Worm (Caenorhabditis elegans) whole organism, early embryonic: Measurements from ENCODE around the gene ttr-42.

Experiments
- B0310.2 ChIP-seq: sonication (generic microtip); optimal IDR thresholded peaks from 2 replicates; lab custom pipeline; 2016; ENCODE audit warnings: mild to moderate bottlenecking, missing genetic modification characterization, missing compliant biosample characterization
- F13C5.2 ChIP-seq: sonication (generic microtip); optimal IDR thresholded peaks from 2 replicates; lab custom pipeline; 2017; ENCODE audit warnings: mild to moderate bottlenecking, missing genetic modification characterization, inconsistent platforms, missing compliant biosample characterization
- aly-1 ChIP-seq: sonication (generic microtip); optimal IDR thresholded peaks from 2 replicates; lab custom pipeline; 2016; ENCODE audit warnings: missing genetic modification characterization, missing compliant biosample characterization
- ama-1 ChIP-seq: fragments of 150-350 bp; optimal IDR thresholded peaks from 2 replicates; lab custom pipeline; 2014
- ceh-13 ChIP-seq: fragments of 200-800 bp; sonication (Bioruptor generic); optimal IDR thresholded peaks from 2 replicates; lab custom pipeline; 2018; ENCODE audit warnings: mild to moderate bottlenecking, missing genetic modification characterization, missing compliant biosample characterization
- ceh-36 ChIP-seq: sonication (generic microtip); optimal IDR thresholded peaks from 2 replicates; lab custom pipeline; 2016; ENCODE audit warnings: missing genetic modification characterization, inconsistent platforms, missing compliant biosample characterization
- ets-7 ChIP-seq: sonication (generic microtip); optimal IDR thresholded peaks from 2 replicates; lab custom pipeline; 2016; ENCODE audit warnings: missing genotype, missing genetic modification characterization, missing compliant biosample characterization
- flt-1 ChIP-seq: fragments of 200-800 bp; sonication (Bioruptor generic); IDR thresholded peaks from 2 replicates; pipeline ENCODE4 v1.3.6; 2022; ENCODE audit warnings: missing genetic modification characterization, missing compliant biosample characterization
- hmbx-1 ChIP-seq: sonication (generic microtip); optimal IDR thresholded peaks from 2 replicates; lab custom pipeline; 2016; ENCODE audit warnings: mild to moderate bottlenecking, missing genetic modification characterization, missing compliant biosample characterization
- hmg-4 ChIP-seq: fragments of 200-800 bp; sonication (Bioruptor generic); optimal IDR thresholded peaks from 2 replicates; lab custom pipeline; 2018; ENCODE audit warnings: mild to moderate bottlenecking, missing genetic modification characterization, missing compliant biosample characterization
- hnd-1 ChIP-seq: sonication (generic microtip); optimal IDR thresholded peaks from 2 replicates; lab custom pipeline; 2016; ENCODE audit warnings: missing genetic modification characterization, missing compliant biosample characterization
- pes-1 ChIP-seq: fragments of 200-800 bp; sonication (Bioruptor generic); IDR thresholded peaks from 2 replicates; pipeline ENCODE4 v1.3.6; 2022; ENCODE audit warnings: missing genetic modification reagents, missing genetic modification characterization, missing compliant biosample characterization
- scrt-1 ChIP-seq: fragments of 200-800 bp; sonication (Bioruptor generic); IDR thresholded peaks from 2 replicates; pipeline ENCODE4 v1.3.6; 2022; ENCODE audit warnings: missing genetic modification characterization, missing compliant biosample characterization
- sea-1 ChIP-seq: fragments of 200-800 bp; sonication (Bioruptor generic); conservative IDR thresholded peaks from 2 replicates; pipeline ENCODE4 v1.3.6; 2022; ENCODE audit warnings: missing genetic modification characterization, missing compliant biosample characterization
- tbx-11 ChIP-seq: fragments of 200-800 bp; sonication (Bioruptor generic); IDR thresholded peaks from 2 replicates; pipeline ENCODE4 v1.3.6; 2022; ENCODE audit warnings: missing genetic modification characterization, missing compliant biosample characterization
- tbx-37 ChIP-seq: fragments of 200-800 bp; sonication (Bioruptor generic); conservative IDR thresholded peaks from 2 replicates; pipeline ENCODE4 v1.3.6; 2022; ENCODE audit warnings: missing genetic modification reagents, missing genetic modification characterization, missing compliant biosample characterization
- tra-4 ChIP-seq: sonication (generic microtip); optimal IDR thresholded peaks from 2 replicates; lab custom pipeline; 2017; ENCODE audit warnings: missing genetic modification characterization, missing compliant biosample characterization

Gene ttr-42

DNA sequence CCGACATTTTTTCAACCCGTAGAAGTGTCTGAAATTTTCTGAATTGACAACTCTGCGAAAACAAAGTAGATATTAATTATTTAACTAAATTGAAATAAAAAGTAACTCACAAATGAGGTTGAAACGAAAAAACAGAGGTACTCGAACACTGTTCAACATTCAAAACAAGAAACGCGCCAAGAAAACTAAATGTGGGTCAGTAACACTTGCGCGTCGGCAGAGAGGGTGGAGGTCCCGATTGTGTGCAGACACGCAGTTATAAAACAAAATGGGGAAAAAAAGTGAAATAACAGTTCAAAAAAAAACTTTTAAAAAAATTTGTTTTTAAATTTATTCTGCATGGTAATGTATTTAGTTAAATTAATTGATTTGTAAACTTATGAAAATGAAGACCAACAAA, 18.1 kb upstream of the ttr-42 start:
- TF ChIP-seq B0310.2 (tag; lab: Kevin White, UChicago) (no peak), F13C5.2 (tag; lab: Kevin White, UChicago) (peak; percentile 4), tra-4 (tag; lab: Kevin White, UChicago) (no peak), ceh-13 (no peak), ama-1 (lab: Kevin White, UChicago) (no peak)

ce11 chrX:2559979-2560378, 17.6 kb upstream of the ttr-42 start, which contains the start of gene F52H2.5:
Gene F52H2.5 (minus strand): TSS chrX:2560079.
- TF ChIP-seq hmg-4 (GFP tag; lab: Kevin White, UChicago) (no peak), pes-1 (GFP tag; lab: Robert Waterston, UW) (no peak), F13C5.2 (tag; lab: Kevin White, UChicago) (no peak), scrt-1 (GFP tag; lab: Robert Waterston, UW) (no peak), tbx-11 (GFP tag; lab: Robert Waterston, UW) (no peak), flt-1 (GFP tag; lab: Robert Waterston, UW) (no peak), ama-1 (lab: Kevin White, UChicago) (no peak), hmbx-1 (tag; lab: Kevin White, UChicago) (no peak), aly-1 (tag; lab: Kevin White, UChicago) (no peak), B0310.2 (tag; lab: Kevin White, UChicago) (no peak)

DNA sequence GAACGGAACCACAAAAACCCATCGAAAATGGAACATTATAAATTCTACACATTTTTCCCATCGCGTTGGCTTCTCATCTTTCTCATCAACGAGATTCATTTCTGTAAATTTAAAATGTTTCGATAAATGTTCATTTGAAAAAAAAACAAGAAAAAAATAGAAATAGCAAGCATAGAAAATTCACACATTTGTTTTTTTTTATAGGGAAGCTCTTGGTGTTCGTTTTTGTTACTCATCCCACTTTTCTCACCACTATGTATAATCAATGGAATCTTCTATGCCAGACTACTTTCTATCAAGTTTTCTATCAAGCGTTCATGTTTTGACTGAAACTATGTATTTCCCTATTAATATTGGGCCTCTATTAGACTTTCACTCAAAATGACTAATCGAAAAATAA, 13.5 kb upstream of the ttr-42 start, which contains the start of gene dhcr-24:
TSS of gene dhcr-24 (minus strand) at position 101 of the 400 bp plus-strand sequence.
- TF ChIP-seq sea-1 (GFP tag; lab: Robert Waterston, UW) (no peak), ceh-36 (tag; lab: Kevin White, UChicago) (no peak), ceh-13 (no peak), hmg-4 (GFP tag; lab: Kevin White, UChicago) (no peak), pes-1 (GFP tag; lab: Robert Waterston, UW) (no peak), tbx-11 (GFP tag; lab: Robert Waterston, UW) (no peak), F13C5.2 (tag; lab: Kevin White, UChicago) (no peak), aly-1 (tag; lab: Kevin White, UChicago) (no peak), scrt-1 (GFP tag; lab: Robert Waterston, UW) (no peak), B0310.2 (tag; lab: Kevin White, UChicago) (no peak), tra-4 (tag; lab: Kevin White, UChicago) (no peak), hmbx-1 (tag; lab: Kevin White, UChicago) (no peak)

ce11 chrX:2565308-2565773, 12.2 kb upstream of the ttr-42 start, which contains the start of gene F52H2.15:
Gene F52H2.15 (plus strand): TSS chrX:2565358.
- TF ChIP-seq ets-7 (no peak), pes-1 (GFP tag; lab: Robert Waterston, UW) (no peak), ama-1 (lab: Kevin White, UChicago) (no peak), hmbx-1 (tag; lab: Kevin White, UChicago) (no peak), ceh-36 (tag; lab: Kevin White, UChicago) (no peak), hnd-1 (no peak), F13C5.2 (tag; lab: Kevin White, UChicago) (no peak), B0310.2 (tag; lab: Kevin White, UChicago) (no peak), sea-1 (GFP tag; lab: Robert Waterston, UW) (no peak), hmg-4 (GFP tag; lab: Kevin White, UChicago) (no peak), ceh-13 (no peak), flt-1 (GFP tag; lab: Robert Waterston, UW) (no peak), tra-4 (tag; lab: Kevin White, UChicago) (no peak), tbx-37 (GFP tag; lab: Robert Waterston, UW) (no peak), tbx-11 (GFP tag; lab: Robert Waterston, UW) (no peak), scrt-1 (GFP tag; lab: Robert Waterston, UW) (no peak)

DNA sequence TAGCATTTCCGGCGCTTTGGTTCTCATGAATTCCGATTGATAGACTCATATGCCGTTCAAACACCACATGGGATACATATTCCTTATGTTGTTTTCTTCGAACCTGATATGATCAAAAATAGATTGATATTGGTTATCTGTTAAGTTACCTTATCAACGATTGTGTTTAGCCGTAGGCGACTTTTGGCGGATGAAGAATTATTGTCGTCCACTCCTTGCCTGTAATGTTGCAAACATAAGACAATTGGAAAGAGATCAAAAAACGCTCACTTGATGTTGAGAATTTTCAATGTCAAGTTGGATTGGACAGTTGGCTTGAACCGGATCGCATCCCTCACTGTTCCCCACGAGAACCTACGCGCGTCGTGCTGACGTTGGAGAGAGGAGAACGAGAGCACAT, 9.8 kb upstream of the ttr-42 start:
- no peak for TF ChIP-seq F13C5.2 (tag; lab: Kevin White, UChicago)
- no peak for TF ChIP-seq hmbx-1 (tag; lab: Kevin White, UChicago)
- no peak for TF ChIP-seq B0310.2 (tag; lab: Kevin White, UChicago)
- TF ChIP-seq pes-1 (GFP tag; lab: Robert Waterston, UW), result no peak
- TF ChIP-seq tbx-11 (GFP tag; lab: Robert Waterston, UW), result no peak
- no peak for TF ChIP-seq hmg-4 (GFP tag; lab: Kevin White, UChicago)
- no peak for TF ChIP-seq tra-4 (tag; lab: Kevin White, UChicago)
- no peak for TF ChIP-seq ama-1 (lab: Kevin White, UChicago)
- no peak for TF ChIP-seq aly-1 (tag; lab: Kevin White, UChicago)
- no peak for TF ChIP-seq tbx-37 (GFP tag; lab: Robert Waterston, UW)
- TF ChIP-seq flt-1 (GFP tag; lab: Robert Waterston, UW), result no peak
- no peak for TF ChIP-seq ets-7
- no peak for TF ChIP-seq hnd-1
- no peak for TF ChIP-seq ceh-13
- no peak for TF ChIP-seq scrt-1 (GFP tag; lab: Robert Waterston, UW)
- no peak for TF ChIP-seq ceh-36 (tag; lab: Kevin White, UChicago)
- TF ChIP-seq sea-1 (GFP tag; lab: Robert Waterston, UW), result no peak

DNA sequence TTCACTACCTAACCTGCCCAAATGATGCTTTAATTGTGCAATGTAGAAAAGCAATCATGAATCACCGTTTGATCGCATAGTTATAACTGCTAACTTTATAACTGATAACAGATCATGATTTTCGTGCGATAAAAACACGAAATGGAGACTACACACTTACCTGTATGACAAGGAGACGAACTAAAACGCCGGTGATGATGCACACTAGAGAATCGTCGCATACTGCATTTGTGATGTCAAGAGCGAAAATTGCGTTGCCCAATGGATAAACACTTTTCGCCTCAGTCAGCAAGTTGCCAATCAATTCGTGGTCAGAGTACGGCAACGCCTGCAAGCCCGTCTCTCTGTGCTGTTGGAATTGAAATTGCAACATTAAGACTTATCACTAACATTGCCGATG, 8.5 kb upstream of the ttr-42 start:
- no peak for TF ChIP-seq aly-1 (tag; lab: Kevin White, UChicago)
- TF ChIP-seq scrt-1 (GFP tag; lab: Robert Waterston, UW), result no peak
- no peak for TF ChIP-seq tbx-11 (GFP tag; lab: Robert Waterston, UW)
- no peak for TF ChIP-seq hmbx-1 (tag; lab: Kevin White, UChicago)

DNA sequence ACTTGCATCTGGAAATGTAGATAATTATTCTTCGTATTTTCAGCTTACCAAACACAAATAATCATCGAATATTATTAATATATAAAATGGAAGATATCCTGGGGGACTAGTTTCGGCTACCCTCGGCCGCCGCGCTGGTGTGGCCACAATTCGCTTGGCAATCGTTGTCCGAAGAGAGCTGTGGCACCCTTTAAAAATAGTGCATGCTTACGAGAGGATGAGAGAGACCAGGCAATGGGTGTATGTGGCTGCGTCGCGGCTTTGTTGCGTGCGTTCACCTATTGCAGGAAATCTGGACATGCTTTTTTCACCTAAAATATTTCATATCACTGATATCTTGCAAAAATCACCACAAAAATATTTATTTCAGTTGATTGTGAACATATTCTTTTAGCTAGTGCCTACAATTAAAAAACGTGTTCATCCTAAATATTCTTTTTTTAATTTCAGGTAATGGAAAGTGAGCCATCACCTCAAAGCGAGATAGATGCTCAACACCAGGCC, 4.8 kb upstream of the ttr-42 start, which contains the start of the genes ccd-5 and F52H2.1:
TSS of gene ccd-5 (minus strand) at position 8 of the 504 bp plus-strand sequence.
TSS of gene F52H2.1 (plus strand) at position 454 of the 504 bp plus-strand sequence.
- no peak for TF ChIP-seq ets-7
- TF ChIP-seq hmg-4 (GFP tag; lab: Kevin White, UChicago), result peak; percentile 53
- TF ChIP-seq F13C5.2 (tag; lab: Kevin White, UChicago), result peak; percentile 66
- TF ChIP-seq hnd-1, result no peak
